Fruit fly (Drosophila melanogaster): ENCODE measurements around the gene CG14435.
A peak's percentile ranks its signal among the peaks of the same experiment; 100 is the strongest.

CG14435 gene

DNA sequence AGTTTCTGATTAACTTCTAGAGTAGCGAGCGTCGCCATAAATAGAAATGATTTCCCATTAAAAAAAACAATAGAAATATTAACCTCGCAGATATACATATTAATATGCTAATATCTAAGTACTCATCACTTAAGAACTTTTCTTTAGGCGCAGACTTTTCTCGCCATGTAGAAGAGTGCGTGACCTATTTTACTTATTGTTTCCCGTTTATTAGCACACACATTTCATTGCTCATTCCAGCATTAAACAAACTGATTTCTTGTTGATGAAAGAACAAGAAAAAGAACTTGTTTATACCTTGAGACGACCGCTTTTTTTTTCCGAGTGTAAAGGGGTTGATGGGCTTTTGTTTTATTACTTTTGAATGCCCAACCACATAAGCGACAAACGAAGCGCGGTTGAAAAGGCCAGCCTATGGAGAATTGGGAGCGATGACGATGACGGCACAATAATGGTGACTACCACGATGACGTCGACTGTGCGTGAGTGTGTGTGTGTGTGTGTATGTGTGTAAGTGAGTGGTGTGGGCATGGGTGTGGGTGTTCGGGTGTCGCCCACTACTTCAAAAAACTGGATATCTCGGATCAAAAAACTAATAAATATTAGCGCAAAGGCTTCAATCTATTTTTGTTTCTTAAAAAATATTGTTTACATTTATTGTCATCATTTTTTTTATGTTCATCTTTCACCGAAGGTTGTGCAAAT is 47.6 kb downstream of the CG14435 start (continued):
- TF ChIP-seq Bdp1 (GFP tag; optimal IDR thresholded peaks at IDR 0.05) (no peak), seq (GFP tag; IDR thresholded peaks at IDR 0.05) (no peak), Oli (tag; optimal IDR thresholded peaks at IDR 0.05) (peak; percentile 19), Atf3 (GFP tag; optimal IDR thresholded peaks at IDR 0.05) (peak; percentile 24), D (optimal IDR thresholded peaks at IDR 0.05) (no peak), D (GFP tag; optimal IDR thresholded peaks at IDR 0.05) (no peak), kah (GFP tag; optimal IDR thresholded peaks at IDR 0.05) (no peak), CG10654 (GFP tag; optimal IDR thresholded peaks at IDR 0.05) (no peak), tgo (GFP tag; IDR thresholded peaks at IDR 0.05) (no peak), Sry-δ (GFP tag; optimal IDR thresholded peaks at IDR 0.05) (no peak), vfl (GFP tag; optimal IDR thresholded peaks at IDR 0.05) (no peak), CG10431 (GFP tag; optimal IDR thresholded peaks at IDR 0.05) (no peak), kay (GFP tag; optimal IDR thresholded peaks at IDR 0.05) (no peak), gem (tag; optimal IDR thresholded peaks at IDR 0.05) (peak; percentile 49), ara (GFP tag; IDR thresholded peaks at IDR 0.05) (no peak), CG2889 (GFP tag; IDR thresholded peaks at IDR 0.05) (no peak), Camta (GFP tag; optimal IDR thresholded peaks at IDR 0.05) (no peak), wek (GFP tag; optimal IDR thresholded peaks at IDR 0.05) (no peak), CrebB (tag; optimal IDR thresholded peaks at IDR 0.05) (no peak), CG9215 (GFP tag; IDR thresholded peaks at IDR 0.05) (no peak), Eip74EF (GFP tag; optimal IDR thresholded peaks at IDR 0.05) (peak in 1 of 2 experiments; percentile 39), slou (GFP tag; optimal IDR thresholded peaks at IDR 0.05) (no peak), CG10209 (GFP tag; optimal IDR thresholded peaks at IDR 0.05) (no peak), Opbp (GFP tag; IDR thresholded peaks at IDR 0.05; ENCODE audit: partially characterized antibody) (no peak), chn (GFP tag; optimal IDR thresholded peaks at IDR 0.05) (no peak), Gsc (GFP tag; IDR thresholded peaks at IDR 0.05) (no peak), CG6765 (GFP tag; optimal IDR thresholded peaks at IDR 0.05) (no peak), sens-2 (GFP tag; IDR thresholded peaks at IDR 0.05) (no peak), CG3838 (GFP tag; optimal IDR thresholded peaks at IDR 0.05) (no peak), yki (optimal IDR thresholded peaks at IDR 0.05) (no peak), CG7963 (GFP tag; IDR thresholded peaks at IDR 0.05; ENCODE audit: partially characterized antibody) (no peak), rib (GFP tag; IDR thresholded peaks at IDR 0.05) (no peak), HLH4C (GFP tag; IDR thresholded peaks at IDR 0.05; ENCODE audit: partially characterized antibody) (no peak), CG15601 (tag; optimal IDR thresholded peaks at IDR 0.05) (no peak), Stat92E (GFP tag; optimal IDR thresholded peaks at IDR 0.05) (no peak), HHEX (GFP tag; optimal IDR thresholded peaks at IDR 0.05) (no peak), CG1024 (GFP tag; IDR thresholded peaks at IDR 0.05) (no peak), CG17385 (GFP tag; optimal IDR thresholded peaks at IDR 0.05) (peak; percentile 3), sim (GFP tag; IDR thresholded peaks at IDR 0.05) (no peak), CG4328 (GFP tag; optimal IDR thresholded peaks at IDR 0.05) (no peak), zen (tag; optimal IDR thresholded peaks at IDR 0.05) (no peak), Kr (GFP tag; optimal IDR thresholded peaks at IDR 0.05) (no peak), chinmo (GFP tag; IDR thresholded peaks at IDR 0.05; ENCODE audit: partially characterized antibody) (no peak), ro (GFP tag; IDR thresholded peaks at IDR 0.05) (no peak), unc-4 (GFP tag; IDR thresholded peaks at IDR 0.05; ENCODE audit: partially characterized antibody) (no peak), scrt (GFP tag; optimal IDR thresholded peaks at IDR 0.05) (no peak), Elba2 (GFP tag; optimal IDR thresholded peaks at IDR 0.05) (no peak), CG18262 (tag; optimal IDR thresholded peaks at IDR 0.05) (no peak), zen2 (GFP tag; IDR thresholded peaks at IDR 0.05; ENCODE audit: partially characterized antibody) (no peak), E2f1 (GFP tag; IDR thresholded peaks at IDR 0.05) (no peak), dimm (GFP tag; IDR thresholded peaks at IDR 0.05) (no peak)

Data from whole organism, embryonic.